Fruit fly (Drosophila melanogaster): Measurements from ENCODE around the gene CG13063.

CG13063 gene

DNA sequence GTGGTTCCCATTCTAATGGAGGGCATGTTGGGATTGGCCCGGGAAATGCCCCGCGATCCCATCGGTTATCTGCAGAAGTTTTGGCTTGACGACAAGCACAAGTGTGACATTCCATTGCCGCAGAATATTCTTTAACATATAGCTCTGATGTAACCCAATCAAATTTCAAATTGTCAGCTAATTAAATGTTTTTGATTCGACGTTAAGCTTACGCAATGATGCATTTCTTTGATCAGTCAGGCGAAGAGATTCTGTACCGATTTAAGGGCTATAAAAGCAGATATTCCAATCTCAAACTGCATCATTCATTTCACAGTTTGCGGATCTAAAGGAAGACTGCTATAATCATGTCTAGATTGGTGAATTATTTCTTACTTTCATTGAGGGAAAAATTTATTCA, 25.2 kb downstream of the CG13063 start, which contains the start of gene retinin:
Gene retinin, plus strand, starts transcription at position 301 of the 400 bp plus-strand sequence.
- TF ChIP-seq CG4496 (GFP tag; IDR thresholded peaks at IDR 0.05) (no peak), CG17806 (tag; optimal IDR thresholded peaks at IDR 0.05) (no peak), EcR (GFP tag; optimal IDR thresholded peaks at IDR 0.05) (no peak)

DNA sequence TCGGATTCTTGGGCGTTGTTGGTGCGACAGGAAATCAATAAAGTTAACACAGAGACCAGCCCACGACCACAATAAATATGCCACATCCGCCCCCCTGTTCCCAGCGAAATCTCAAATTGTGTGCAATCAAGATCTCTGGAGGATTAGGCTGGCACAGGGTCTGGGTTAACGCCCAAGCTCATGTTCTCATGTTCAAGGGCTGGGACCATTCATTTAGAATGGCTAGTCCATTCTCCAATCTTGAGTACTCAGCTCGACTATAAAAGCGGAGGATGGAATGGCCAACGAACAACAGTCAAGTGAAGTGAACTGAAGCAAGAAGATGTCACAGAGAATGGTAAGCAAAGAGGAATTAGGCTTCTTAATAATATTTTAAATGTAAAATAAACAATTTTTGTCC, 26.6 kb downstream of the CG13063 start, which contains the start of gene CG13056:
Gene CG13056, plus strand, starts transcription at position 301 of the 400 bp plus-strand sequence.
- no peak for TF ChIP-seq CG8159 (tag; optimal IDR thresholded peaks at IDR 0.05)
- no peak for TF ChIP-seq CG10348 (GFP tag; IDR thresholded peaks at IDR 0.05)
- no peak for TF ChIP-seq CG4496 (GFP tag; IDR thresholded peaks at IDR 0.05)
- TF ChIP-seq EcR (GFP tag; optimal IDR thresholded peaks at IDR 0.05): no peak
- TF ChIP-seq gl (tag; optimal IDR thresholded peaks at IDR 0.05): no peak
- no peak for TF ChIP-seq fd96Ca (GFP tag; IDR thresholded peaks at IDR 0.05)
- no peak for TF ChIP-seq CG15710 (tag; optimal IDR thresholded peaks at IDR 0.05)
- no peak for TF ChIP-seq Snoo (tag; optimal IDR thresholded peaks at IDR 0.05)
- TF ChIP-seq CG9948 (tag; optimal IDR thresholded peaks at IDR 0.05): no peak
- TF ChIP-seq CG12605 (GFP tag; IDR thresholded peaks at IDR 0.05): no peak
- no peak for TF ChIP-seq CG14655 (GFP tag; optimal IDR thresholded peaks at IDR 0.05)
- TF ChIP-seq CG17806 (tag; optimal IDR thresholded peaks at IDR 0.05): no peak
- TF ChIP-seq CG8301 (tag; optimal IDR thresholded peaks at IDR 0.05): no peak
- TF ChIP-seq CG34367 (tag; optimal IDR thresholded peaks at IDR 0.05): no peak

DNA sequence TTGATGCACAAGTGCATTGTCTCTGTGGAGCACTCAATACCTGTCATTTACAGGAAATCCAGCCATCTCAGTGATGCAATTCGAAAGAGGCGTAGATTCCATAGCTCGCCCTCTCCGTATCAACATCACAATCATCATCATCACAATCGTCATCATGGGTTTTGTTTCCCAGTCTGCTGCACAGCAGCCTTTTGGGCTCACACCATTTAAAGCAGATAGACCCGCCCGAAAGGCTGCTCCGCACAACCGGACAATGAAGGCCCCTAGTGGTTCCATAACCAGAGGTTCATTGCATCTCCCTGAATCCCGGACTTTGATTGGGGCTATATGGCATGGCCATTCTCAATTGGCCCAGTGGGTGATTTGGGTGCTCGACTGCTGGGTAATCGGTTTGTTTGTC, 28.5 kb downstream of the CG13063 start:
- TF ChIP-seq CG8301 (tag; optimal IDR thresholded peaks at IDR 0.05): no peak
- TF ChIP-seq Pif1B (GFP tag; optimal IDR thresholded peaks at IDR 0.05): no peak
- no peak for TF ChIP-seq CG15710 (tag; optimal IDR thresholded peaks at IDR 0.05)
- TF ChIP-seq CG13204 (GFP tag; optimal IDR thresholded peaks at IDR 0.05): no peak
- TF ChIP-seq fd96Ca (GFP tag; IDR thresholded peaks at IDR 0.05): 0 out of 3 replicates have a peak, but pooled peaks have one; percentile 15
- no peak for TF ChIP-seq CG17806 (tag; optimal IDR thresholded peaks at IDR 0.05)
- no peak for TF ChIP-seq D1 (tag; optimal IDR thresholded peaks at IDR 0.05)
- peak; percentile 69; the same call in 2 of the 3 replicates for TF ChIP-seq CG4496 (GFP tag; IDR thresholded peaks at IDR 0.05)
- no peak for TF ChIP-seq CG10348 (GFP tag; IDR thresholded peaks at IDR 0.05)
- TF ChIP-seq CG9948 (tag; optimal IDR thresholded peaks at IDR 0.05): no peak
- TF ChIP-seq rn (GFP tag; IDR thresholded peaks at IDR 0.05): no peak
- TF ChIP-seq CG32121 (GFP tag; IDR thresholded peaks at IDR 0.05): no peak
- TF ChIP-seq CG14655 (GFP tag; optimal IDR thresholded peaks at IDR 0.05): no peak
- TF ChIP-seq EcR (GFP tag; optimal IDR thresholded peaks at IDR 0.05): peak; percentile 25
- no peak for TF ChIP-seq Ets98B (GFP tag; IDR thresholded peaks at IDR 0.05)

DNA sequence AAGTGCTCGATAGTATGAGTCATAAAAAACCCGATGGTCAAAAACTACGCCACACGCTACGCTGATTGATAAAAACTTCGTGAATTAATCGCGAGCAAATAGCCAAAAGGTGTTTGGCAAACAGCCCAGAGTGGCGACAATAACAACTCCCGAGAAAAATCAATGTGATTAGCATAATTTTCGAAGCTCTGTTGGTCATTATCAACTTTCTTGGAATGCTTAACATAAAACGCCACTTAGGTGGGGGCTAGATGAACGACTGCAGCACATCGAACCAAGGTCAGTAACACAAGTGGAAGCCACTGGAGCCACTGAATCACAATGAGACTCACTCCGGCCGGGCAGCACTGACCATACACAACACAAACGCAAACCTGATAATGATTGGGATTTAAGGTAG, 31.3 kb downstream of the CG13063 start:
- no peak for TF ChIP-seq CG4496 (GFP tag; IDR thresholded peaks at IDR 0.05)
- TF ChIP-seq CG8301 (tag; optimal IDR thresholded peaks at IDR 0.05): no peak
- no peak for TF ChIP-seq CG32121 (GFP tag; IDR thresholded peaks at IDR 0.05)
- TF ChIP-seq Pif1A (GFP tag; optimal IDR thresholded peaks at IDR 0.05): no peak
- TF ChIP-seq CG8159 (tag; optimal IDR thresholded peaks at IDR 0.05): no peak
- no peak for TF ChIP-seq CG14655 (GFP tag; optimal IDR thresholded peaks at IDR 0.05)
- TF ChIP-seq EcR (GFP tag; optimal IDR thresholded peaks at IDR 0.05): no peak
- no peak for TF ChIP-seq D1 (tag; optimal IDR thresholded peaks at IDR 0.05)

DNA sequence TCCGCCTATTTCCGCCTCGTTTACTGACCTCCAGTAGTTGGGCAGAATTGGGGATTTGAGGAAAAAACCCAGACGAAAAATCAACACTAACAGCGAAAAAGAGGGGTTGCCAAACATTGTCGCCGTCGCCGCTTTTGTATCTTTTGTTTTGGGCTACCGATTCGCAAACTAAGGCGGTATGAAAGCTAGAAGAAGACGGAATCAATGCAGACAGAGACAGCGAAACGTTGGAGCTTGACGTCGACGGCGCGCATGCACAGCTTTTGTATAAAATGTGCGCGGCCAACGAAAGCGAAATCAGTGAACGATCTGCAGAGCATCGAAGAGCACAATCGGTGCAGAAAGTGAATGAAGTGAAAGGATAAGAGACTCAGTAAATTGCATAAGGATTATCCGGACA, 32.3 kb downstream of the CG13063 start, which contains the start of gene CG4998:
Gene CG4998, plus strand, starts transcription at position 301 of the 400 bp plus-strand sequence.
- no peak for TF ChIP-seq CG13204 (GFP tag; optimal IDR thresholded peaks at IDR 0.05)
- no peak for TF ChIP-seq Pif1A (GFP tag; optimal IDR thresholded peaks at IDR 0.05)
- no peak for TF ChIP-seq gl (tag; optimal IDR thresholded peaks at IDR 0.05)
- TF ChIP-seq fd96Ca (GFP tag; IDR thresholded peaks at IDR 0.05): no peak
- no peak for TF ChIP-seq CG17806 (tag; optimal IDR thresholded peaks at IDR 0.05)
- TF ChIP-seq Snoo (tag; optimal IDR thresholded peaks at IDR 0.05): no peak
- no peak for TF ChIP-seq CG10348 (GFP tag; IDR thresholded peaks at IDR 0.05)
- no peak for TF ChIP-seq rn (GFP tag; IDR thresholded peaks at IDR 0.05)
- TF ChIP-seq Ets98B (GFP tag; IDR thresholded peaks at IDR 0.05): no peak
- TF ChIP-seq CG12605 (GFP tag; IDR thresholded peaks at IDR 0.05): no peak
- no peak for TF ChIP-seq CG15710 (tag; optimal IDR thresholded peaks at IDR 0.05)
- TF ChIP-seq CG32121 (GFP tag; IDR thresholded peaks at IDR 0.05): no peak
- TF ChIP-seq CG8301 (tag; optimal IDR thresholded peaks at IDR 0.05): no peak
- TF ChIP-seq Pif1B (GFP tag; optimal IDR thresholded peaks at IDR 0.05): no peak
- TF ChIP-seq CG14655 (GFP tag; optimal IDR thresholded peaks at IDR 0.05): no peak
- TF ChIP-seq CG8159 (tag; optimal IDR thresholded peaks at IDR 0.05): no peak

DNA sequence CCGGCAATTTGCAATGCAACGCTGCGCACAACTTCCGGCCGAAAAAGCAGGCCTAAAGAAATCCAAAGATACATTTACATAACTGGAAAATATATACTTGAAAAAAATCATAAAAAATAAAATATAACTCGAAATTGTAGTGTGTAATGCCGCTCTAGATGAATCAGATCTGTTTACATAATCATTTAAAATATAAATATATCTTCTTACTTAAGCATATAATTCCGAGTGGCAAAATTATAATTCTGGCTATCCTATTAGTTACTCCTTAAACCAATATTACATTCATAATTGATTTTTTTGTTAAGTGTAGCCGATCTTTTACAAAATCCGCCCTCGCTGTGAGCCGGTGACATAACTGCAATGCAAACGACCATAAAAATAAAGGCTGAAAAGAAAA, 33.1 kb downstream of the CG13063 start:
- TF ChIP-seq CG4496 (GFP tag; IDR thresholded peaks at IDR 0.05) (no peak), CG17806 (tag; optimal IDR thresholded peaks at IDR 0.05) (no peak), CG8301 (tag; optimal IDR thresholded peaks at IDR 0.05) (no peak), EcR (GFP tag; optimal IDR thresholded peaks at IDR 0.05) (no peak), CG10348 (GFP tag; IDR thresholded peaks at IDR 0.05) (no peak), CG15710 (tag; optimal IDR thresholded peaks at IDR 0.05) (no peak), CG9948 (tag; optimal IDR thresholded peaks at IDR 0.05) (no peak), Pif1B (GFP tag; optimal IDR thresholded peaks at IDR 0.05) (no peak), CG13204 (GFP tag; optimal IDR thresholded peaks at IDR 0.05) (no peak), Snoo (tag; optimal IDR thresholded peaks at IDR 0.05) (no peak), Pif1A (GFP tag; optimal IDR thresholded peaks at IDR 0.05) (no peak), gl (tag; optimal IDR thresholded peaks at IDR 0.05) (no peak), CG8159 (tag; optimal IDR thresholded peaks at IDR 0.05) (no peak), CG12605 (GFP tag; IDR thresholded peaks at IDR 0.05) (no peak), CG32121 (GFP tag; IDR thresholded peaks at IDR 0.05) (no peak), fd96Ca (GFP tag; IDR thresholded peaks at IDR 0.05) (no peak), rn (GFP tag; IDR thresholded peaks at IDR 0.05) (no peak), CG34367 (tag; optimal IDR thresholded peaks at IDR 0.05) (no peak), Ets98B (GFP tag; IDR thresholded peaks at IDR 0.05) (no peak; the same call in 1 of the 2 replicates), D1 (tag; optimal IDR thresholded peaks at IDR 0.05) (no peak)
